Fruit fly (Drosophila melanogaster) whole organism, embryonic: ENCODE results near the gene Actn3.

Experiments
- Aef1 ChIP-seq: fragments of 200-800 bp; sonication (Bioruptor generic); IDR thresholded peaks from 3 replicates; pipeline ENCODE4 v1.3.6; 2022; ENCODE audit warnings: missing biosample characterization, missing genetic modification characterization
- Asciz ChIP-seq: fragments of 200-800 bp; sonication (Bioruptor generic); optimal IDR thresholded peaks from 2 replicates; lab custom pipeline; 2017; ENCODE audit warnings: missing biosample characterization, mild to moderate bottlenecking, missing genetic modification characterization, missing genetic modification reagents
- B-H2 ChIP-seq: fragments of 200-800 bp; sonication (Bioruptor generic); optimal IDR thresholded peaks from 2 replicates; lab custom pipeline; 2018; ENCODE audit warnings: missing biosample characterization, mild to moderate bottlenecking, missing genetic modification characterization
- Blimp-1 ChIP-seq: fragments of 200-800 bp; sonication (Bioruptor generic); optimal IDR thresholded peaks from 3 replicates; lab custom pipeline; 2018; ENCODE audit warnings: missing biosample characterization, missing genetic modification characterization, mild to moderate bottlenecking, moderate library complexity, missing genetic modification reagents
- BtbVII ChIP-seq: fragments of 200-800 bp; sonication (Bioruptor generic); optimal IDR thresholded peaks from 3 replicates; lab custom pipeline; 2017; ENCODE audit warnings: missing biosample characterization, mild to moderate bottlenecking, missing genetic modification characterization
- CG10543 ChIP-seq: fragments of 200-800 bp; sonication (Bioruptor generic); optimal IDR thresholded peaks from 3 replicates; lab custom pipeline; 2017; ENCODE audit warnings: missing biosample characterization, mild to moderate bottlenecking, missing genetic modification characterization, moderate library complexity
- CG12659 ChIP-seq: fragments of 200-800 bp; sonication (Bioruptor generic); optimal IDR thresholded peaks from 3 replicates; lab custom pipeline; 2017; ENCODE audit warnings: mild to moderate bottlenecking, missing biosample characterization, missing genetic modification reagents, missing genetic modification characterization
- CG12769 ChIP-seq: fragments of 200-800 bp; sonication (Bioruptor generic); optimal IDR thresholded peaks from 2 replicates; lab custom pipeline; 2019; ENCODE audit warnings: missing biosample characterization, mild to moderate bottlenecking, missing genetic modification characterization, moderate library complexity
- CG12942 ChIP-seq: fragments of 200-800 bp; sonication (Bioruptor generic); optimal IDR thresholded peaks from 3 replicates; lab custom pipeline; 2016; ENCODE audit warnings: missing biosample characterization, missing genetic modification characterization
- CG17361 ChIP-seq: fragments of 200-800 bp; sonication (Bioruptor generic); IDR thresholded peaks from 3 replicates; pipeline ENCODE4 v1.3.6; 2022; ENCODE audit warnings: missing biosample characterization, missing genetic modification characterization
- CG18599 ChIP-seq: fragments of 200-800 bp; sonication (Bioruptor generic); optimal IDR thresholded peaks from 3 replicates; lab custom pipeline; 2017; ENCODE audit warnings: missing biosample characterization, missing genetic modification characterization, mild to moderate bottlenecking, moderate library complexity, missing genetic modification reagents
- CG2199 ChIP-seq: fragments of 200-800 bp; sonication (Bioruptor generic); IDR thresholded peaks from 3 replicates; pipeline ENCODE4 v1.3.6; 2022; ENCODE audit warnings: missing biosample characterization, missing genetic modification characterization
- CG3726 ChIP-seq: fragments of 200-800 bp; sonication (Bioruptor generic); IDR thresholded peaks from 3 replicates; pipeline ENCODE4, ENCODE4 v1.3.6; 2022; ENCODE audit warnings: missing biosample characterization, missing genetic modification characterization
- CG4424 ChIP-seq: fragments of 200-800 bp; sonication (Bioruptor generic); optimal IDR thresholded peaks from 3 replicates; lab custom pipeline; 2016; ENCODE audit warnings: missing biosample characterization, missing genetic modification characterization
- CG6175 ChIP-seq: fragments of 200-800 bp; sonication (Bioruptor generic); IDR thresholded peaks from 3 replicates; pipeline ENCODE4 v1.3.6; 2022; ENCODE audit warnings: missing biosample characterization, missing genetic modification characterization
- CG6683 ChIP-seq: fragments of 200-800 bp; sonication (Bioruptor generic); optimal IDR thresholded peaks from 2 replicates; lab custom pipeline; 2017; ENCODE audit warnings: missing biosample characterization, mild to moderate bottlenecking, missing genetic modification characterization, missing genetic modification reagents
- CG6813 ChIP-seq: fragments of 200-800 bp; sonication (Bioruptor generic); optimal IDR thresholded peaks from 2 replicates; lab custom pipeline; 2017; ENCODE audit warnings: missing biosample characterization, missing genetic modification characterization, mild to moderate bottlenecking, moderate library complexity, missing genetic modification reagents
- CG7963 ChIP-seq: fragments of 200-800 bp; sonication (Bioruptor generic); IDR thresholded peaks from 3 replicates; pipeline ENCODE4 v1.3.6; 2022; ENCODE audit warnings: missing biosample characterization, missing genetic modification characterization; ENCODE audit not compliant: partially characterized antibody
- CG8290 ChIP-seq, 3 experiments: fragments of 200-800 bp; sonication (Bioruptor generic); optimal IDR thresholded peaks; 2 replicates each; lab custom pipeline; 2016 to 2019; ENCODE audit warnings: missing biosample characterization in 3 of 3, missing genetic modification characterization in 3 of 3, mild to moderate bottlenecking in 2 of 3, moderate library complexity in 1 of 3
- CG9437 ChIP-seq: fragments of 200-800 bp; sonication (Bioruptor generic); optimal IDR thresholded peaks from 2 replicates; lab custom pipeline; 2018; ENCODE audit warnings: missing biosample characterization, mild to moderate bottlenecking, missing genetic modification characterization
- CG9817 ChIP-seq: fragments of 200-800 bp; sonication (Bioruptor generic); optimal IDR thresholded peaks from 2 replicates; lab custom pipeline; 2018; ENCODE audit warnings: missing biosample characterization, mild to moderate bottlenecking, missing genetic modification characterization, moderate library complexity
- Eip74EF ChIP-seq, 2 experiments: fragments of 200-800 bp in 1 of 2; fragments of >200 bp in 1 of 2; sonication (Bioruptor generic) in 1 of 2; optimal IDR thresholded peaks; 2 replicates each; lab custom pipeline; 2017 to 2019; ENCODE audit warnings: missing biosample characterization in 2 of 2, missing genetic modification characterization in 2 of 2, mild to moderate bottlenecking in 1 of 2, moderate library complexity in 1 of 2
- Ets97D ChIP-seq: fragments of 200-800 bp; sonication (Bioruptor generic); optimal IDR thresholded peaks from 3 replicates; lab custom pipeline; 2016; ENCODE audit warnings: missing biosample characterization, missing genetic modification characterization
- Hr78 ChIP-seq, 2 experiments: fragments of 200-800 bp in 1 of 2; fragments of >200 bp in 1 of 2; sonication (Bioruptor generic) in 1 of 2; optimal IDR thresholded peaks; 2 replicates each; lab custom pipeline; 2017 to 2019; ENCODE audit warnings: missing biosample characterization in 2 of 2, missing genetic modification characterization in 2 of 2, mild to moderate bottlenecking in 1 of 2, moderate library complexity in 1 of 2
- Med ChIP-seq: fragments of 200-800 bp; sonication (Bioruptor generic); peaks from one replicate; lab custom pipeline; 2016; ENCODE audit warnings: missing biosample characterization, missing genetic modification characterization, mild to moderate bottlenecking, inconsistent platforms, moderate library complexity
- NC2α ChIP-seq: fragments of 200-800 bp; sonication (Bioruptor generic); optimal IDR thresholded peaks from 2 replicates; lab custom pipeline; 2016; ENCODE audit warnings: missing biosample characterization, missing genetic modification characterization
- Rx ChIP-seq: fragments of 200-800 bp; sonication (Bioruptor generic); IDR thresholded peaks from 2 replicates; pipeline ENCODE4 v1.3.6; 2022; ENCODE audit warnings: missing biosample characterization, missing genetic modification characterization
- TFAM ChIP-seq: fragments of 200-800 bp; sonication (Bioruptor generic); optimal IDR thresholded peaks from 2 replicates; lab custom pipeline; 2017; ENCODE audit warnings: missing biosample characterization, missing genetic modification characterization, inconsistent platforms
- YL-1 ChIP-seq: fragments of 200-800 bp; sonication (Bioruptor generic); optimal IDR thresholded peaks from 3 replicates; lab custom pipeline; 2017; ENCODE audit warnings: missing biosample characterization, mild to moderate bottlenecking, missing genetic modification characterization
- amos ChIP-seq: fragments of 200-800 bp; sonication (Bioruptor generic); IDR thresholded peaks from 2 replicates; pipeline ENCODE4 v1.3.6; 2022; ENCODE audit warnings: missing biosample characterization, missing genetic modification characterization; ENCODE audit not compliant: partially characterized antibody
- bbx ChIP-seq: fragments of 200-800 bp; sonication (Bioruptor generic); IDR thresholded peaks from 2 replicates; pipeline ENCODE4 v1.3.6; 2022; ENCODE audit warnings: missing biosample characterization, missing genetic modification characterization; ENCODE audit not compliant: partially characterized antibody
- chm ChIP-seq: fragments of 200-800 bp; sonication (Bioruptor generic); IDR thresholded peaks from 2 replicates; pipeline ENCODE4 v1.3.6; 2022; ENCODE audit warnings: missing biosample characterization, missing genetic modification characterization
- corto ChIP-seq: fragments of 200-800 bp; sonication (Bioruptor generic); optimal IDR thresholded peaks from 2 replicates; lab custom pipeline; 2016; ENCODE audit warnings: missing biosample characterization, mild to moderate bottlenecking, missing genetic modification characterization, moderate library complexity
- knrl ChIP-seq: fragments of 200-800 bp; sonication (Bioruptor generic); IDR thresholded peaks from 3 replicates; pipeline ENCODE4 v1.3.6; 2022; ENCODE audit warnings: missing biosample characterization, missing genetic modification characterization; ENCODE audit not compliant: partially characterized antibody
- lilli ChIP-seq: fragments of 200-800 bp; sonication (Bioruptor generic); optimal IDR thresholded peaks from 3 replicates; lab custom pipeline; 2016; ENCODE audit warnings: missing biosample characterization, missing genetic modification characterization
- nmo ChIP-seq: fragments of 200-800 bp; sonication (Bioruptor generic); optimal IDR thresholded peaks from 2 replicates; lab custom pipeline; 2018; ENCODE audit warnings: missing biosample characterization, mild to moderate bottlenecking, missing genetic modification characterization, moderate library complexity
- oc ChIP-seq: fragments of 200-800 bp; sonication (Bioruptor generic); optimal IDR thresholded peaks from 2 replicates; lab custom pipeline; 2018; ENCODE audit warnings: missing biosample characterization, mild to moderate bottlenecking, missing genetic modification characterization, moderate library complexity
- phol ChIP-seq: fragments of 200-800 bp; sonication (Bioruptor generic); optimal IDR thresholded peaks from 3 replicates; lab custom pipeline; 2018; ENCODE audit warnings: missing biosample characterization, mild to moderate bottlenecking, missing genetic modification characterization, moderate library complexity
- prd ChIP-seq, 3 experiments: fragments of >200 bp in 2 of 3; fragments of 200-800 bp in 1 of 3; sonication (Bioruptor generic) in 1 of 3; optimal IDR thresholded peaks in 2 of 3; IDR thresholded peaks in 1 of 3; 2 replicates in 2 of 3; 3 replicates in 1 of 3; pipeline versions ENCODE4 v1.3.6 to Lab custom; 2017 to 2022; ENCODE audit warnings: missing biosample characterization in 1 of 3, missing genetic modification characterization in 1 of 3
- ranshi ChIP-seq: fragments of 200-800 bp; sonication (Bioruptor generic); IDR thresholded peaks from 2 replicates; pipeline ENCODE4 v1.3.6; 2022; ENCODE audit warnings: missing biosample characterization, missing genetic modification characterization
- sd ChIP-seq: fragments of 200-800 bp; sonication (Bioruptor generic); optimal IDR thresholded peaks from 3 replicates; lab custom pipeline; 2018; ENCODE audit warnings: missing biosample characterization, mild to moderate bottlenecking, missing genetic modification characterization, moderate library complexity
- sob ChIP-seq: fragments of 200-800 bp; sonication (Bioruptor generic); IDR thresholded peaks from 2 replicates; pipeline ENCODE4 v1.3.6; 2022; ENCODE audit warnings: missing biosample characterization, missing genetic modification characterization
- sr ChIP-seq: fragments of 200-800 bp; sonication (Bioruptor generic); IDR thresholded peaks from 3 replicates; pipeline ENCODE4 v1.3.6; 2022; ENCODE audit warnings: missing biosample characterization, missing genetic modification characterization
- sug ChIP-seq: fragments of 200-800 bp; optimal IDR thresholded peaks from 2 replicates; lab custom pipeline; 2019; ENCODE audit warnings: missing biosample characterization, mild to moderate bottlenecking, missing genetic modification characterization, moderate library complexity
- tna ChIP-seq: fragments of 200-800 bp; sonication (Bioruptor generic); IDR thresholded peaks from 2 replicates; pipeline ENCODE4 v1.3.6; 2022; ENCODE audit warnings: missing biosample characterization, missing genetic modification characterization; ENCODE audit not compliant: partially characterized antibody
- wor ChIP-seq: fragments of 200-800 bp; sonication (Bioruptor generic); IDR thresholded peaks from 2 replicates; pipeline ENCODE4 v1.3.6; 2022; ENCODE audit warnings: missing biosample characterization, missing genetic modification characterization
- yki ChIP-seq: fragments of >200 bp; optimal IDR thresholded peaks from 3 replicates; lab custom pipeline; 2018

Gene Actn3

DNA sequence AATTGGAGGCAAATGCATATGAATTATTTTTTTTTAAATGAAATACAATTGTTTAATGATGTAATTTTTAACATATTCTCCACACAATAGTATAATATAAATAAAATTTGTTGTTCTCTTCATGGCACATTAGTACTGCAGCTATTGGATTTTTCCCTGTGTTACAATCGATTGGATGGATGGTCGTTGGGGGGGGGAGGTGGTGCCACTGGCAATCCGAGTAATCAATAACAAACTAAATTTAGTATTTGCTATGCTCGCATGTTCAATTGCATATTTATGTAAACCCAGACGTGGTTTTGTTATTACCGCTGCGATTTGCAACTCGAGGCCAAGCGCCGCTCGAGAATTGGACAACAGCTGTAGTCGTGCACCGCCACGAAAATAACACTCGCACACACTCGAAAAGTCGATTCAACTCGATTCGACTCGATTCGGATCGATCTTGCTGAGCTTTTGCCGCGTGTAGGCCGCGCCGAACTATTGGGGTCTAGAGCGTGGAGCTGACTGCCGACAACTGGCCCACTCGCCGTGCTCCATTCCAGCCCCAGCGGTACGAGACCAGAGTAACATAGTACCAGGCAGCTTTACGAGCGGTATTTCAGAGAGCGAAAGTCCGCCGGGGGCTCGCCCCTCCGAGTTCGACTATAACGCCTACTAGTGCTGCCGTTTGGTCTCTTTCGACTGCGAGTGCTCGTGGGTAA, 9.8 kb upstream of the Actn3 start, which contains the start of gene CG18622 (continued):
- TF ChIP-seq prd (optimal IDR thresholded peaks at IDR 0.05; lab: Kevin White, UChicago) (no peak), prd (GFP tag; IDR thresholded peaks at IDR 0.05; lab: Robert Waterston, UW) (no peak), CG18599 (GFP tag; lab: Kevin White, UChicago) (peak; percentile 28), CG6813 (GFP tag; lab: Kevin White, UChicago) (no peak), yki (lab: Kevin White, UChicago) (no peak), Hr78 (GFP tag; optimal IDR thresholded peaks at IDR 0.05; lab: Kevin White, UChicago) (no peak), CG3726 (no peak), Asciz (GFP tag; lab: Kevin White, UChicago) (peak; percentile 19), CG6175 (no peak), TFAM (GFP tag; lab: Kevin White, UChicago) (no peak), CG9817 (tag; lab: Kevin White, UChicago) (no peak), phol (no peak), BtbVII (GFP tag; lab: Kevin White, UChicago) (no peak), CG4424 (GFP tag; lab: Kevin White, UChicago) (no peak), CG2199 (peak; percentile 11; the same call in 1 of the 3 replicates), CG10543 (GFP tag; lab: Kevin White, UChicago) (peak; percentile 96), NC2α (GFP tag; lab: Kevin White, UChicago) (no peak), CG7963 (0 out of 3 replicates have a peak, but pooled peaks have one; percentile 34), sd (tag; lab: Kevin White, UChicago) (peak; percentile 61), amos (peak; percentile 51; the same call in 1 of the 2 replicates), corto (GFP tag; lab: Kevin White, UChicago) (no peak), YL-1 (GFP tag; lab: Kevin White, UChicago) (no peak), lilli (no peak), CG17361 (peak; percentile 8; the same call in 2 of the 3 replicates), CG12942 (GFP tag; lab: Kevin White, UChicago) (no peak), CG8290 (GFP tag; optimal IDR thresholded peaks at IDR 0.05; lab: Kevin White, UChicago) (no peak), CG8290 (tag; optimal IDR thresholded peaks at IDR 0.05; lab: Kevin White, UChicago) (peak in 1 of 2 experiments; percentile 49), bbx (GFP tag; lab: Robert Waterston, UW) (no peak; the same call in 1 of the 2 replicates), sob (peak; percentile 37; the same call in 1 of the 2 replicates), Rx (GFP tag; lab: Robert Waterston, UW) (no peak), B-H2 (GFP tag; lab: Kevin White, UChicago) (peak; percentile 19), oc (tag; lab: Kevin White, UChicago) (peak; percentile 34), CG9437 (GFP tag; lab: Kevin White, UChicago) (no peak), Aef1 (GFP tag; lab: Robert Waterston, UW) (no peak), Med (GFP tag; lab: Kevin White, UChicago) (peak; percentile 76), ranshi (GFP tag; lab: Robert Waterston, UW) (peak; percentile 35; the same call in 1 of the 2 replicates), knrl (GFP tag; lab: Robert Waterston, UW) (no peak), sr (GFP tag; lab: Robert Waterston, UW) (no peak), CG6683 (GFP tag; lab: Kevin White, UChicago) (no peak), nmo (GFP tag; lab: Kevin White, UChicago) (peak; percentile 12), chm (GFP tag; lab: Robert Waterston, UW) (peak; percentile 45; the same call in 1 of the 2 replicates), CG12769 (tag; lab: Kevin White, UChicago) (peak; percentile 54), Eip74EF (GFP tag; optimal IDR thresholded peaks at IDR 0.05; lab: Kevin White, UChicago) (no peak), Ets97D (GFP tag; lab: Kevin White, UChicago) (no peak), CG12659 (GFP tag; lab: Kevin White, UChicago) (peak; percentile 24), tna (GFP tag; lab: Robert Waterston, UW) (no peak; the same call in 1 of the 2 replicates), sug (tag; lab: Kevin White, UChicago) (peak; percentile 83), Blimp-1 (GFP tag; lab: Kevin White, UChicago) (peak; percentile 74), wor (no peak)
